Worm (Caenorhabditis elegans): Measurements from ENCODE around the gene thoc-2.
A peak's percentile ranks its signal among the peaks of the same experiment; 100 is the strongest.

thoc-2 gene

ce11 chrIII:6421973-6422511 lies 54.2 kb downstream of the thoc-2 start (continued):
- TF ChIP-seq mdl-1 (tag; optimal IDR thresholded peaks at IDR 0.05): peak; percentile 31 to 76
- TF ChIP-seq tra-1 (GFP tag; IDR thresholded peaks at IDR 0.05): no peak
- TF ChIP-seq ceh-20 (GFP tag; IDR thresholded peaks at IDR 0.05): peak; percentile 31; the same call in 1 of the 2 replicates
- TF ChIP-seq nhr-111 (GFP tag; optimal IDR thresholded peaks at IDR 0.05): no peak
- no peak for TF ChIP-seq F37D6.2 (tag; optimal IDR thresholded peaks at IDR 0.05)
- no peak for TF ChIP-seq lin-29 (GFP tag; IDR thresholded peaks at IDR 0.05)
- TF ChIP-seq Y48G9A.11 (GFP tag; IDR thresholded peaks at IDR 0.05): no peak
- TF ChIP-seq ZK546.5 (tag; optimal IDR thresholded peaks at IDR 0.05): no peak
- peak in 1 of 2 experiments; percentile 83 for TF ChIP-seq unc-62 (GFP tag; optimal IDR thresholded peaks at IDR 0.05 in 1 of 2)
- TF ChIP-seq unc-62 (tag; optimal IDR thresholded peaks at IDR 0.05): no peak

ce11 chrIII:6422721-6423120 lies 54.9 kb downstream of the thoc-2 start:
- TF ChIP-seq T20F7.1 (GFP tag; optimal IDR thresholded peaks at IDR 0.05): peak; percentile 59
- 0 out of 2 replicates have a peak, but pooled peaks have one; percentile 24 for TF ChIP-seq ceh-20 (GFP tag; IDR thresholded peaks at IDR 0.05)
- TF ChIP-seq nhr-77 (tag; optimal IDR thresholded peaks at IDR 0.05): peak; percentile 4
- TF ChIP-seq F37D6.2 (tag; optimal IDR thresholded peaks at IDR 0.05): no peak
- peak; percentile 73 for TF ChIP-seq dmd-6 (GFP tag; IDR thresholded peaks at IDR 0.05)
- peak; percentile 73 for TF ChIP-seq nhr-28 (tag; optimal IDR thresholded peaks at IDR 0.05)
- peak; percentile 71 for TF ChIP-seq mxl-3 (GFP tag; optimal IDR thresholded peaks at IDR 0.05)
- peak; percentile 40 for TF ChIP-seq hlh-11 (tag; optimal IDR thresholded peaks at IDR 0.05)
- TF ChIP-seq arid-1 (GFP tag; conservative IDR thresholded peaks at IDR 0.05): no peak
- TF ChIP-seq dve-1 (tag; optimal IDR thresholded peaks at IDR 0.05; ENCODE audit: insufficient read depth): peak; percentile 59
- TF ChIP-seq hlh-30 (tag; optimal IDR thresholded peaks at IDR 0.05; ENCODE audit: insufficient read depth): peak; percentile 86
- no peak for TF ChIP-seq skn-1 (tag; optimal IDR thresholded peaks at IDR 0.05)
- TF ChIP-seq php-3 (GFP tag; IDR thresholded peaks at IDR 0.05): peak; percentile 19; the same call in 1 of the 2 replicates
- peak; percentile 5 for TF ChIP-seq mep-1 (tag; optimal IDR thresholded peaks at IDR 0.05)
- TF ChIP-seq mdl-1 (tag; optimal IDR thresholded peaks at IDR 0.05): peak in 1 of 2 experiments; percentile 30
- no peak for TF ChIP-seq mxl-2 (GFP tag; conservative IDR thresholded peaks at IDR 0.05)
- TF ChIP-seq unc-62 (GFP tag; optimal IDR thresholded peaks at IDR 0.05 in 1 of 2): peak in 1 of 2 experiments; percentile 94
- no peak for TF ChIP-seq unc-62 (tag; optimal IDR thresholded peaks at IDR 0.05)
- 0 out of 2 replicates have a peak, but pooled peaks have one; percentile 24 for TF ChIP-seq mdt-29 (GFP tag; IDR thresholded peaks at IDR 0.05)
- TF ChIP-seq ceh-82 (tag; optimal IDR thresholded peaks at IDR 0.05): no peak

Data from whole organism, L4 larva.